Fruit fly (Drosophila melanogaster) whole organism, embryonic: Measurements from ENCODE around the gene CG31778.

ENCODE experiments used
- BtbVII ChIP-seq: fragments of 200-800 bp; sonication (Bioruptor generic); optimal IDR thresholded peaks from 3 replicates; lab custom pipeline; 2017; ENCODE audit warnings: missing biosample characterization, mild to moderate bottlenecking, missing genetic modification characterization
- Bteb2 ChIP-seq: fragments of 200-800 bp; sonication (Bioruptor generic); optimal IDR thresholded peaks from 2 replicates; lab custom pipeline; 2016; ENCODE audit warnings: missing biosample characterization, missing genetic modification characterization
- CG10209 ChIP-seq: fragments of 200-800 bp; sonication (Bioruptor generic); optimal IDR thresholded peaks from 3 replicates; lab custom pipeline; 2017; ENCODE audit warnings: missing biosample characterization, mild to moderate bottlenecking, missing genetic modification characterization, missing genetic modification reagents
- CG10654 ChIP-seq: fragments of 200-800 bp; sonication (Bioruptor generic); optimal IDR thresholded peaks from 2 replicates; lab custom pipeline; 2016; ENCODE audit warnings: missing biosample characterization, missing genetic modification characterization
- CG10959 ChIP-seq: fragments of 200-800 bp; sonication (Bioruptor generic); IDR thresholded peaks from 2 replicates; pipeline ENCODE4 v1.3.6; 2022; ENCODE audit warnings: missing biosample characterization, missing genetic modification characterization
- CG12769 ChIP-seq: fragments of 200-800 bp; sonication (Bioruptor generic); optimal IDR thresholded peaks from 2 replicates; lab custom pipeline; 2019; ENCODE audit warnings: missing biosample characterization, mild to moderate bottlenecking, missing genetic modification characterization, moderate library complexity
- CG1602 ChIP-seq: fragments of 200-800 bp; sonication (Bioruptor generic); optimal IDR thresholded peaks from 3 replicates; lab custom pipeline; 2016; ENCODE audit warnings: missing biosample characterization, missing genetic modification characterization
- CG16815 ChIP-seq: fragments of 200-800 bp; sonication (Bioruptor generic); optimal IDR thresholded peaks from 3 replicates; lab custom pipeline; 2017; ENCODE audit warnings: missing biosample characterization, mild to moderate bottlenecking, missing genetic modification characterization
- CG17359 ChIP-seq: fragments of 200-800 bp; sonication (Bioruptor generic); optimal IDR thresholded peaks from 3 replicates; lab custom pipeline; 2018; ENCODE audit warnings: missing biosample characterization, mild to moderate bottlenecking, missing genetic modification characterization, moderate library complexity
- CG17385 ChIP-seq: fragments of 200-800 bp; sonication (Bioruptor generic); optimal IDR thresholded peaks from 3 replicates; lab custom pipeline; 2018; ENCODE audit warnings: missing biosample characterization, mild to moderate bottlenecking, missing genetic modification characterization
- CG30403 ChIP-seq: fragments of 200-800 bp; sonication (Bioruptor generic); optimal IDR thresholded peaks from 3 replicates; lab custom pipeline; 2016; ENCODE audit warnings: missing biosample characterization, missing genetic modification characterization
- CG31388 ChIP-seq: fragments of 200-800 bp; sonication (Bioruptor generic); optimal IDR thresholded peaks from 2 replicates; lab custom pipeline; 2016; ENCODE audit warnings: missing biosample characterization, missing genetic modification characterization
- CG31441 ChIP-seq: fragments of 200-800 bp; sonication (Bioruptor generic); IDR thresholded peaks from 2 replicates; pipeline ENCODE4 v1.3.6; 2022; ENCODE audit warnings: missing biosample characterization, missing genetic modification characterization
- CG3281 ChIP-seq: fragments of 200-800 bp; sonication (Bioruptor generic); optimal IDR thresholded peaks from 3 replicates; lab custom pipeline; 2017; ENCODE audit warnings: missing biosample characterization, mild to moderate bottlenecking, missing genetic modification characterization
- CG33213 ChIP-seq: fragments of 200-800 bp; sonication (Bioruptor generic); optimal IDR thresholded peaks from 3 replicates; lab custom pipeline; 2016; ENCODE audit warnings: missing biosample characterization, missing genetic modification characterization
- CG4617 ChIP-seq: fragments of 200-800 bp; sonication (Bioruptor generic); optimal IDR thresholded peaks from 3 replicates; lab custom pipeline; 2016; ENCODE audit warnings: missing biosample characterization, missing genetic modification characterization, borderline replicate concordance
- CHES-1-like ChIP-seq: fragments of 200-800 bp; sonication (Bioruptor generic); optimal IDR thresholded peaks from 2 replicates; lab custom pipeline; 2016; ENCODE audit warnings: missing biosample characterization, missing genetic modification characterization
- D19A ChIP-seq: fragments of 200-800 bp; optimal IDR thresholded peaks from 3 replicates; lab custom pipeline; 2019; ENCODE audit warnings: missing biosample characterization, mild to moderate bottlenecking, missing genetic modification characterization, moderate library complexity
- Dek ChIP-seq: fragments of 200-800 bp; sonication (Bioruptor generic); optimal IDR thresholded peaks from 3 replicates; lab custom pipeline; 2019; ENCODE audit warnings: missing biosample characterization, mild to moderate bottlenecking, missing genetic modification characterization, moderate library complexity
- Ets97D ChIP-seq: fragments of 200-800 bp; sonication (Bioruptor generic); optimal IDR thresholded peaks from 3 replicates; lab custom pipeline; 2016; ENCODE audit warnings: missing biosample characterization, missing genetic modification characterization
- Hand ChIP-seq: fragments of 200-800 bp; sonication (Bioruptor generic); optimal IDR thresholded peaks from 2 replicates; lab custom pipeline; 2017; ENCODE audit warnings: mild to moderate bottlenecking, missing biosample characterization, missing genetic modification reagents, missing genetic modification characterization
- Hr51 ChIP-seq, 2 experiments: fragments of 200-800 bp; sonication (Bioruptor generic); optimal IDR thresholded peaks; 2 replicates in 1 of 2; 3 replicates in 1 of 2; lab custom pipeline; 2016 to 2018; ENCODE audit warnings: missing biosample characterization in 2 of 2, missing genetic modification characterization in 2 of 2, mild to moderate bottlenecking in 1 of 2, moderate library complexity in 1 of 2
- Hsf ChIP-seq: fragments of 200-800 bp; sonication (Bioruptor generic); optimal IDR thresholded peaks from 3 replicates; lab custom pipeline; 2016; ENCODE audit warnings: missing biosample characterization, missing genetic modification characterization
- Mad ChIP-seq: fragments of 200-800 bp; sonication (Bioruptor generic); optimal IDR thresholded peaks from 2 replicates; lab custom pipeline; 2016; ENCODE audit warnings: missing biosample characterization, missing genetic modification characterization
- Max ChIP-seq: fragments of 200-800 bp; sonication (Bioruptor generic); optimal IDR thresholded peaks from 2 replicates; lab custom pipeline; 2016; ENCODE audit warnings: missing biosample characterization, mild to moderate bottlenecking, missing genetic modification characterization
- Meics ChIP-seq: fragments of 200-800 bp; sonication (Bioruptor generic); optimal IDR thresholded peaks from 2 replicates; lab custom pipeline; 2017; ENCODE audit warnings: missing biosample characterization, mild to moderate bottlenecking, missing genetic modification characterization
- Opbp ChIP-seq: fragments of 200-800 bp; sonication (Bioruptor generic); IDR thresholded peaks from 3 replicates; pipeline ENCODE4 v1.3.6; 2022; ENCODE audit warnings: missing biosample characterization, missing genetic modification characterization; ENCODE audit not compliant: partially characterized antibody
- Ptx1 ChIP-seq: fragments of 200-800 bp; sonication (Bioruptor generic); IDR thresholded peaks from 2 replicates; pipeline ENCODE4 v1.3.6; 2022; ENCODE audit warnings: missing biosample characterization, missing genetic modification characterization
- Sry-δ ChIP-seq: fragments of 200-800 bp; sonication (Bioruptor generic); optimal IDR thresholded peaks from 2 replicates; lab custom pipeline; 2016; ENCODE audit warnings: missing biosample characterization, missing genetic modification characterization
- Stat92E ChIP-seq, 3 experiments: fragments of >200 bp in 2 of 3; fragments of 200-800 bp in 1 of 3; sonication (Bioruptor generic) in 1 of 3; optimal IDR thresholded peaks; 2 replicates each; lab custom pipeline; 2017 to 2019; ENCODE audit warnings: missing biosample characterization in 3 of 3, missing genetic modification characterization in 3 of 3, mild to moderate bottlenecking in 1 of 3, moderate library complexity in 1 of 3
- Xrp1 ChIP-seq: fragments of 200-800 bp; sonication (Bioruptor generic); IDR thresholded peaks from 2 replicates; pipeline ENCODE4 v1.3.6; 2022; ENCODE audit warnings: missing biosample characterization, missing genetic modification characterization
- amos ChIP-seq: fragments of 200-800 bp; sonication (Bioruptor generic); IDR thresholded peaks from 2 replicates; pipeline ENCODE4 v1.3.6; 2022; ENCODE audit warnings: missing biosample characterization, missing genetic modification characterization; ENCODE audit not compliant: partially characterized antibody
- bbx ChIP-seq: fragments of 200-800 bp; sonication (Bioruptor generic); IDR thresholded peaks from 2 replicates; pipeline ENCODE4 v1.3.6; 2022; ENCODE audit warnings: missing biosample characterization, missing genetic modification characterization; ENCODE audit not compliant: partially characterized antibody
- cato ChIP-seq: fragments of 200-800 bp; sonication (Bioruptor generic); optimal IDR thresholded peaks from 2 replicates; lab custom pipeline; 2016; ENCODE audit warnings: missing biosample characterization, missing genetic modification characterization, borderline replicate concordance
- croc ChIP-seq: fragments of 200-800 bp; sonication (Bioruptor generic); conservative IDR thresholded peaks from 3 replicates; pipeline ENCODE4 v1.3.6; 2022; ENCODE audit warnings: missing biosample characterization, missing genetic modification characterization
- cwo ChIP-seq: fragments of 200-800 bp; sonication (Bioruptor generic); optimal IDR thresholded peaks from 3 replicates; lab custom pipeline; 2017; ENCODE audit warnings: missing biosample characterization, missing genetic modification characterization, mild to moderate bottlenecking, moderate library complexity, missing genetic modification reagents
- dysf ChIP-seq: fragments of 200-800 bp; sonication (Bioruptor generic); IDR thresholded peaks from 3 replicates; pipeline ENCODE4 v1.3.6; 2022; ENCODE audit warnings: missing biosample characterization, missing genetic modification characterization
- fd3F ChIP-seq: fragments of 200-800 bp; sonication (Bioruptor generic); optimal IDR thresholded peaks from 2 replicates; lab custom pipeline; 2018; ENCODE audit warnings: missing biosample characterization, mild to moderate bottlenecking, missing genetic modification characterization, moderate library complexity
- fu2 ChIP-seq: fragments of 200-800 bp; sonication (Bioruptor generic); optimal IDR thresholded peaks from 2 replicates; lab custom pipeline; 2016; ENCODE audit warnings: missing biosample characterization, missing genetic modification characterization
- hth ChIP-seq: fragments of >200 bp; optimal IDR thresholded peaks from 2 replicates; lab custom pipeline; 2017; ENCODE audit warnings: inconsistent platforms
- kni ChIP-seq: fragments of 200-800 bp; sonication (Bioruptor generic); optimal IDR thresholded peaks from 3 replicates; lab custom pipeline; 2017; ENCODE audit warnings: mild to moderate bottlenecking, missing biosample characterization, missing genetic modification reagents, missing genetic modification characterization
- lbe ChIP-seq: fragments of 200-800 bp; sonication (Bioruptor generic); optimal IDR thresholded peaks from 2 replicates; lab custom pipeline; 2016; ENCODE audit warnings: missing biosample characterization, mild to moderate bottlenecking, missing genetic modification characterization
- nerfin-2 ChIP-seq: fragments of 200-800 bp; sonication (Bioruptor generic); IDR thresholded peaks from 2 replicates; pipeline ENCODE4 v1.3.6; 2022; ENCODE audit warnings: missing biosample characterization, missing genetic modification characterization; ENCODE audit not compliant: partially characterized antibody
- rib ChIP-seq: fragments of 200-800 bp; sonication (Bioruptor generic); IDR thresholded peaks from 2 replicates; pipeline ENCODE4 v1.3.6; 2022; ENCODE audit warnings: missing biosample characterization, missing genetic modification characterization
- sd ChIP-seq: fragments of 200-800 bp; sonication (Bioruptor generic); optimal IDR thresholded peaks from 3 replicates; lab custom pipeline; 2018; ENCODE audit warnings: missing biosample characterization, mild to moderate bottlenecking, missing genetic modification characterization, moderate library complexity
- sens-2 ChIP-seq: fragments of 200-800 bp; sonication (Bioruptor generic); IDR thresholded peaks from 2 replicates; pipeline ENCODE4 v1.3.6; 2022; ENCODE audit warnings: missing biosample characterization, missing genetic modification characterization
- seq ChIP-seq: fragments of 200-800 bp; sonication (Bioruptor generic); IDR thresholded peaks from 2 replicates; pipeline ENCODE4 v1.3.6; 2022; ENCODE audit warnings: missing biosample characterization, missing genetic modification characterization
- shn ChIP-seq: fragments of 200-800 bp; sonication (Bioruptor generic); optimal IDR thresholded peaks from 3 replicates; lab custom pipeline; 2016; ENCODE audit warnings: missing biosample characterization, missing genetic modification characterization
- sisA ChIP-seq: fragments of 200-800 bp; sonication (Bioruptor generic); IDR thresholded peaks from 2 replicates; pipeline ENCODE4 v1.3.6; 2022; ENCODE audit warnings: missing biosample characterization, missing genetic modification characterization
- tap ChIP-seq: fragments of 200-800 bp; optimal IDR thresholded peaks from 3 replicates; lab custom pipeline; 2019; ENCODE audit warnings: missing biosample characterization, mild to moderate bottlenecking, missing genetic modification characterization, moderate library complexity

Gene CG31778

dm6 chr2L:3655698-3656105, 49.6 kb downstream of the CG31778 start (continued):
- peak; percentile 98 for TF ChIP-seq fu2 (GFP tag; lab: Kevin White, UChicago)
- TF ChIP-seq Hsf (GFP tag; lab: Kevin White, UChicago) = peak; percentile 98
- TF ChIP-seq CG10654 (GFP tag; lab: Kevin White, UChicago) = peak; percentile 98
- TF ChIP-seq Xrp1 (GFP tag; lab: Robert Waterston, UW) = peak; percentile 99
- peak; percentile 94 for TF ChIP-seq Mad (GFP tag; lab: Kevin White, UChicago)
- peak; percentile 94 for TF ChIP-seq CG31388 (GFP tag; lab: Kevin White, UChicago)
- TF ChIP-seq sens-2 (GFP tag; lab: Robert Waterston, UW) = peak; percentile 96
- TF ChIP-seq croc = peak; percentile 97
- TF ChIP-seq Hand (GFP tag; lab: Kevin White, UChicago) = peak; percentile 98
- no peak for TF ChIP-seq Opbp (GFP tag; lab: Robert Waterston, UW)
- peak; percentile 98 for TF ChIP-seq seq
- peak; percentile 98 for TF ChIP-seq lbe
- TF ChIP-seq CG4617 (GFP tag; lab: Kevin White, UChicago) = peak; percentile 97
- peak; percentile 96 to 98 for TF ChIP-seq Hr51 (GFP tag; optimal IDR thresholded peaks at IDR 0.05; lab: Kevin White, UChicago)
- TF ChIP-seq rib (GFP tag; lab: Robert Waterston, UW) = peak; percentile 98
- TF ChIP-seq hth (lab: Kevin White, UChicago) = no peak
- peak; percentile 99 for TF ChIP-seq CG3281 (GFP tag; lab: Kevin White, UChicago)
- TF ChIP-seq Ets97D (GFP tag; lab: Kevin White, UChicago) = peak; percentile 87
- peak; percentile 98 for TF ChIP-seq Meics
- peak; percentile 97 for TF ChIP-seq kni (GFP tag; lab: Kevin White, UChicago)
- TF ChIP-seq Sry-δ (GFP tag; lab: Kevin White, UChicago) = peak; percentile 76
- TF ChIP-seq CG33213 (GFP tag; lab: Kevin White, UChicago) = peak; percentile 95
- TF ChIP-seq D19A (tag; lab: Kevin White, UChicago) = peak; percentile 96
- TF ChIP-seq dysf (GFP tag; lab: Robert Waterston, UW) = peak; percentile 99
- TF ChIP-seq Bteb2 (GFP tag; lab: Kevin White, UChicago) = peak; percentile 97
- TF ChIP-seq CG12769 (tag; lab: Kevin White, UChicago) = peak; percentile 99
- TF ChIP-seq CG10959 (GFP tag; lab: Robert Waterston, UW) = peak; percentile 97
- TF ChIP-seq Dek = peak; percentile 98
- TF ChIP-seq shn (GFP tag; lab: Kevin White, UChicago) = peak; percentile 97
- TF ChIP-seq fd3F (GFP tag; lab: Kevin White, UChicago) = peak; percentile 96
- TF ChIP-seq sisA (GFP tag; lab: Robert Waterston, UW) = peak; percentile 98
- peak; percentile 97 for TF ChIP-seq cwo (GFP tag; lab: Kevin White, UChicago)
- peak; percentile 99 for TF ChIP-seq tap (tag; lab: Kevin White, UChicago)
- no peak for TF ChIP-seq amos
- TF ChIP-seq sd (tag; lab: Kevin White, UChicago) = peak; percentile 95
- TF ChIP-seq nerfin-2 = no peak
- peak; percentile 97 for TF ChIP-seq CG17385 (GFP tag; lab: Kevin White, UChicago)
- TF ChIP-seq Ptx1 (GFP tag; lab: Robert Waterston, UW) = peak; percentile 98
- TF ChIP-seq BtbVII (GFP tag; lab: Kevin White, UChicago) = peak; percentile 98
- TF ChIP-seq CG30403 (GFP tag; lab: Kevin White, UChicago) = peak; percentile 98
- TF ChIP-seq bbx (GFP tag; lab: Robert Waterston, UW) = no peak
- TF ChIP-seq CG17359 = peak; percentile 99
- peak in 1 of 3 experiments; percentile 98 for TF ChIP-seq Stat92E (GFP tag; optimal IDR thresholded peaks at IDR 0.05; lab: Kevin White, UChicago)
- peak; percentile 97 for TF ChIP-seq CG10209 (GFP tag; lab: Kevin White, UChicago)
- peak; percentile 98 for TF ChIP-seq CHES-1-like
- peak; percentile 94 for TF ChIP-seq cato (GFP tag; lab: Kevin White, UChicago)
- TF ChIP-seq Max = peak; percentile 96
- TF ChIP-seq CG31441 (GFP tag; lab: Robert Waterston, UW) = peak; percentile 95
- TF ChIP-seq CG16815 (GFP tag; lab: Kevin White, UChicago) = peak; percentile 96
- TF ChIP-seq CG1602 (GFP tag; lab: Kevin White, UChicago) = peak; percentile 96
